Fruit fly (Drosophila melanogaster): ENCODE measurements around the gene sno.

DNA sequence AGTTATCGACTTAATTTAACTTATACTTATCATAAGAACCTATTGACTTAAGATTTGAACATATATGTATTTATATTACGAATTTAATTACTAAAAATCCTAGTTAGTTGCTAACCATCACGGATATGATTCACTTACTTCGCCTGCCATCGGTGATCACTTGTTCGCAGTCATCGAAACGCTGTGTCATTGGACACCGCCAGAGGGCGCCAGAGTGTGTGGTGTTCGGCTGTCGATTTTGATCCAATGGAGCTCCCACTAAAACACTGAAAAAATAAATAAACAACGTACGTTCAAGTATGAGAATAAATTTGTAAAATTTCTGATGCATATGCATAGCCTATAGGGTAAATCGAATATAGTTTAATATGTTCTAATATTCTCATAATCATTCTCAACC lies 13.4 kb upstream of the sno start:
- TF ChIP-seq usp (GFP tag; optimal IDR thresholded peaks at IDR 0.05) (no peak), psq (optimal IDR thresholded peaks at IDR 0.05) (no peak), pan (optimal IDR thresholded peaks at IDR 0.05) (no peak), CG8478 (optimal IDR thresholded peaks at IDR 0.05) (no peak), EcR (GFP tag; optimal IDR thresholded peaks at IDR 0.05) (no peak), Dll (optimal IDR thresholded peaks at IDR 0.05) (no peak)

Data from whole organism.